Worm (Caenorhabditis elegans): ENCODE results near the gene pkc-3.

DNA sequence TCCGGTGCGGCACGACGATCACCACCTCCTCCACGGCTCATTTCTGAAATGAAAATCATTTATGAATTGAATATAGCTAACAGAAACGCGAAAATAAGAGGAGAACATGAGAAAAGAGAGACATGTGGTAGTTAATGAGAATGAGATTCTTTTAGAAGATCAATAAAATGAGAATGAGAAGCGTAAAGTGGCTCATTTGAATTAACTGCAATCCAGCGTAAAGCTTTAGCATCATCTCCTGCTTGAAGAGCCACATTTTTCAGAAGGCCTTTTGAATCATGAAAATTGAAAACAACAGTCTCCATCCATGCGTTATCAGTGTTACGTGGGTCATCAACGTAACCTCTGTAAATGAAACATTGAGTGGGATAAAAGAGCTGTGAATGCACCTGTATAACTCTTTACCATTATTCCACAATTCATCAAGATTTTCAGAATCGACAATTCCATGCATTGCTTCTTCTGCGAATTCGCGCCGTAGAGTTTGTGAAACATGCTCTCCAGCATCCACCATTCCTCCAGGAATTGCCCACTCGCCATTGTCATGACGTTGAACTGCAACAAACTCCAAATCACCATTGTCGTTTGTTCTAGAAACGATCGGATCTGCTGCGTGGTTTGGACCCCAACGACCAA is 9.1 kb downstream of the pkc-3 start, which contains the start of gene rsp-4:
- TF ChIP-seq F39B2.1 (GFP tag; IDR thresholded peaks at IDR 0.05) (no peak), B0336.3 (GFP tag; IDR thresholded peaks at IDR 0.05) (no peak), dpl-1 (GFP tag; optimal IDR thresholded peaks at IDR 0.05) (no peak), snpc-4 (GFP tag; optimal IDR thresholded peaks at IDR 0.05) (no peak), snpc-4 (tag; optimal IDR thresholded peaks at IDR 0.05) (no peak), T07F8.4 (tag; optimal IDR thresholded peaks at IDR 0.05) (no peak), nhr-120 (GFP tag; IDR thresholded peaks at IDR 0.05) (no peak), Y95B8A.8 (GFP tag; IDR thresholded peaks at IDR 0.05) (no peak), let-526 (GFP tag; IDR thresholded peaks at IDR 0.05) (no peak), hlh-12 (tag; optimal IDR thresholded peaks at IDR 0.05) (no peak)
